Fruit fly (Drosophila melanogaster): ENCODE data around the gene Exo84.

Gene Exo84

DNA sequence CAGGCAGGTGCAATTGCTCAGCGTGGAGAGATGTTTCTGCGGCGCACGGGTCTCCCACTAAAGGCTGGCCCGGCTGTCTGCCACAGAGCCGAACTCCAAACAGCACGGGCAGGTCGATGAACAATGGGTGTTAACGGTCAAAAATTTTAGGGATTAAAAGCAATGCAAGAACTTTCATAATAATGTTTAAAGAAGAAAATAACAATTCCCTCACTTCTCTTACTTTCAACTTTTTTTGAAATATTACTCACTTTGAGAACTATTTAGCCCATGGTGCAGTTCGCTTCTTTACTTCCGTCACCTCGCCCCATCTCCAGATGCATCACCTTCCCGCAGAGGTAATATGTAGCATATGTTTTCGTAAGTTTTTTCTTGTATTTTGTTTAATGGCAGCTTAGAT, 20.4 kb upstream of the Exo84 start (continued):
- TF ChIP-seq Dbx (GFP tag; IDR thresholded peaks at IDR 0.05) (no peak), CG6791 (GFP tag; IDR thresholded peaks at IDR 0.05; ENCODE audit: partially characterized antibody) (no peak), kah (GFP tag; optimal IDR thresholded peaks at IDR 0.05) (no peak), nau (GFP tag; optimal IDR thresholded peaks at IDR 0.05) (no peak), CG2678 (tag; optimal IDR thresholded peaks at IDR 0.05) (no peak), Deaf1 (tag; optimal IDR thresholded peaks at IDR 0.05) (no peak), Optix (GFP tag; IDR thresholded peaks at IDR 0.05) (0 out of 3 replicates have a peak, but pooled peaks have one; percentile 36), CG7987 (GFP tag; optimal IDR thresholded peaks at IDR 0.05) (no peak), D (optimal IDR thresholded peaks at IDR 0.05) (no peak), D (GFP tag; optimal IDR thresholded peaks at IDR 0.05) (peak; percentile 25), CG6765 (GFP tag; optimal IDR thresholded peaks at IDR 0.05) (no peak), prd (optimal IDR thresholded peaks at IDR 0.05) (no peak), prd (GFP tag; IDR thresholded peaks at IDR 0.05) (peak; percentile 63; the same call in 2 of the 3 replicates), CG4282 (GFP tag; optimal IDR thresholded peaks at IDR 0.05) (no peak), CG33213 (GFP tag; optimal IDR thresholded peaks at IDR 0.05) (no peak), fd96Cb (tag; optimal IDR thresholded peaks at IDR 0.05) (peak; percentile 28), CG8281 (tag; optimal IDR thresholded peaks at IDR 0.05) (no peak), HLHmδ (GFP tag; optimal IDR thresholded peaks at IDR 0.05) (no peak), aop (GFP tag; IDR thresholded peaks at IDR 0.05) (no peak), dan (GFP tag; IDR thresholded peaks at IDR 0.05) (no peak), gcm (GFP tag; optimal IDR thresholded peaks at IDR 0.05) (no peak), Hsf (GFP tag; optimal IDR thresholded peaks at IDR 0.05) (peak; percentile 10), CG10959 (GFP tag; IDR thresholded peaks at IDR 0.05) (no peak), tgo (GFP tag; IDR thresholded peaks at IDR 0.05) (peak; percentile 49; the same call in 2 of the 3 replicates), CG4617 (GFP tag; optimal IDR thresholded peaks at IDR 0.05; ENCODE audit: borderline replicate concordance) (no peak), fd3F (GFP tag; optimal IDR thresholded peaks at IDR 0.05) (no peak), ATbp (GFP tag; optimal IDR thresholded peaks at IDR 0.05) (peak; percentile 26), tna (GFP tag; IDR thresholded peaks at IDR 0.05; ENCODE audit: partially characterized antibody) (no peak), Neu2 (GFP tag; optimal IDR thresholded peaks at IDR 0.05; ENCODE audit: borderline replicate concordance) (no peak), CG3838 (GFP tag; optimal IDR thresholded peaks at IDR 0.05) (no peak), sisA (GFP tag; IDR thresholded peaks at IDR 0.05) (0 out of 2 replicates have a peak, but pooled peaks have one; percentile 16), esg (GFP tag; conservative IDR thresholded peaks at IDR 0.05) (no peak), CG6175 (GFP tag; IDR thresholded peaks at IDR 0.05) (no peak), sens (GFP tag) (peak; percentile 85), so (GFP tag; IDR thresholded peaks at IDR 0.05) (no peak), CG12769 (tag; optimal IDR thresholded peaks at IDR 0.05) (no peak), shn (GFP tag; optimal IDR thresholded peaks at IDR 0.05) (no peak), CG1233 (GFP tag; optimal IDR thresholded peaks at IDR 0.05) (no peak), schlank (tag; optimal IDR thresholded peaks at IDR 0.05) (no peak), CG6272 (GFP tag; IDR thresholded peaks at IDR 0.05) (no peak), unc-4 (GFP tag; IDR thresholded peaks at IDR 0.05; ENCODE audit: partially characterized antibody) (no peak), CG11093 (GFP tag; IDR thresholded peaks at IDR 0.05) (no peak), CG12659 (GFP tag; optimal IDR thresholded peaks at IDR 0.05) (no peak), usp (GFP tag; optimal IDR thresholded peaks at IDR 0.05) (no peak), Max (GFP tag; optimal IDR thresholded peaks at IDR 0.05) (no peak), CG9727 (GFP tag; optimal IDR thresholded peaks at IDR 0.05) (peak; percentile 14), CG13287 (GFP tag; IDR thresholded peaks at IDR 0.05; ENCODE audit: partially characterized antibody) (no peak), Aef1 (GFP tag; IDR thresholded peaks at IDR 0.05) (no peak), CG32767 (GFP tag; IDR thresholded peaks at IDR 0.05) (no peak), E2f2 (GFP tag; IDR thresholded peaks at IDR 0.05) (no peak), CG9932 (GFP tag; IDR thresholded peaks at IDR 0.05) (no peak), Hey (tag; optimal IDR thresholded peaks at IDR 0.05) (no peak)

Data from whole organism, embryonic.